Fruit fly (Drosophila melanogaster): ENCODE data around the gene CG3473.

- TF ChIP-seq eyg (GFP tag; optimal IDR thresholded peaks at IDR 0.05) (no peak), CG3995 (GFP tag; optimal IDR thresholded peaks at IDR 0.05) (no peak), ttk (GFP tag; IDR thresholded peaks at IDR 0.05) (no peak), run (tag; optimal IDR thresholded peaks at IDR 0.05) (no peak), h (optimal IDR thresholded peaks at IDR 0.05) (no peak), C15 (GFP tag; IDR thresholded peaks at IDR 0.05) (no peak)
Observed at dm6 chr2L:14563626-14564025, at the start of gene CG3473.

All from whole organism, embryonic.